Worm (Caenorhabditis elegans) whole organism, L3 larva: Measurements from ENCODE around the gene him-18.

Experiments used
- hmg-11 ChIP-seq: sonication (generic microtip); optimal IDR thresholded peaks from 2 replicates; lab custom pipeline; 2016; ENCODE audit warnings: missing genetic modification characterization, missing compliant biosample characterization
- jun-1 ChIP-seq: fragments of 150-350 bp; optimal IDR thresholded peaks from 2 replicates; lab custom pipeline; 2014; ENCODE audit warnings: missing biosample characterization, missing genetic modification reagents, missing genetic modification characterization
- lin-15B ChIP-seq: fragments of 150-350 bp; optimal IDR thresholded peaks from 2 replicates; lab custom pipeline; 2014; ENCODE audit warnings: missing biosample characterization, missing genetic modification characterization
- lsy-12 ChIP-seq: sonication (generic microtip); optimal IDR thresholded peaks from 2 replicates; lab custom pipeline; 2016; ENCODE audit warnings: mild to moderate bottlenecking, missing genetic modification characterization, missing compliant biosample characterization
- nhr-11 ChIP-seq: fragments of 150-350 bp; optimal IDR thresholded peaks from 2 replicates; lab custom pipeline; 2014; ENCODE audit warnings: missing biosample characterization, missing genetic modification characterization
- nhr-237 ChIP-seq: fragments of 150-350 bp; optimal IDR thresholded peaks from 2 replicates; lab custom pipeline; 2014; ENCODE audit warnings: missing biosample characterization, missing genetic modification characterization
- nhr-67 ChIP-seq: fragments of 150-350 bp; optimal IDR thresholded peaks from 2 replicates; lab custom pipeline; 2014; ENCODE audit warnings: missing biosample characterization, missing genetic modification characterization
- pha-4 ChIP-seq: fragments of 150-350 bp; optimal IDR thresholded peaks from 2 replicates; lab custom pipeline; 2014; ENCODE audit warnings: missing biosample characterization, missing genetic modification reagents, missing genetic modification characterization
- pqm-1 ChIP-seq: fragments of 150-350 bp; optimal IDR thresholded peaks from 2 replicates; lab custom pipeline; 2017; ENCODE audit warnings: missing biosample characterization, missing genetic modification characterization, inconsistent platforms
- skn-1 ChIP-seq: fragments of 150-350 bp; optimal IDR thresholded peaks from 2 replicates; lab custom pipeline; 2014; ENCODE audit warnings: missing biosample characterization, missing genetic modification characterization
- unc-62 ChIP-seq: fragments of 150-350 bp; sonication (generic microtip); optimal IDR thresholded peaks from 4 replicates; lab custom pipeline; 2014; ENCODE audit warnings: missing biosample characterization, missing genetic modification reagents, missing genetic modification characterization
- ztf-11 ChIP-seq: fragments of 150-350 bp; optimal IDR thresholded peaks from 2 replicates; lab custom pipeline; 2014; ENCODE audit warnings: missing biosample characterization, missing genetic modification characterization

- no peak for TF ChIP-seq unc-62 (GFP tag; lab: Kevin White, UChicago)
- TF ChIP-seq skn-1 (tag; lab: Kevin White, UChicago), result no peak
- TF ChIP-seq nhr-11 (tag; lab: Kevin White, UChicago), result no peak
- no peak for TF ChIP-seq ztf-11 (tag; lab: Kevin White, UChicago)
- no peak for TF ChIP-seq nhr-237 (tag; lab: Kevin White, UChicago)
- no peak for TF ChIP-seq pqm-1 (tag; lab: Kevin White, UChicago)
- TF ChIP-seq lsy-12, result no peak
- TF ChIP-seq jun-1 (tag; lab: Kevin White, UChicago), result no peak
- TF ChIP-seq pha-4 (tag; lab: Kevin White, UChicago), result no peak
- no peak for TF ChIP-seq nhr-67 (tag; lab: Kevin White, UChicago)
- no peak for TF ChIP-seq hmg-11 (tag; lab: Kevin White, UChicago)
- TF ChIP-seq lin-15B (tag; lab: Kevin White, UChicago), result no peak
Measured at ce11 chrIII:4687134-4687533, 27.9 kb downstream of the him-18 start.
